Worm (Caenorhabditis elegans): Measurements from ENCODE around the gene clc-24.

DNA sequence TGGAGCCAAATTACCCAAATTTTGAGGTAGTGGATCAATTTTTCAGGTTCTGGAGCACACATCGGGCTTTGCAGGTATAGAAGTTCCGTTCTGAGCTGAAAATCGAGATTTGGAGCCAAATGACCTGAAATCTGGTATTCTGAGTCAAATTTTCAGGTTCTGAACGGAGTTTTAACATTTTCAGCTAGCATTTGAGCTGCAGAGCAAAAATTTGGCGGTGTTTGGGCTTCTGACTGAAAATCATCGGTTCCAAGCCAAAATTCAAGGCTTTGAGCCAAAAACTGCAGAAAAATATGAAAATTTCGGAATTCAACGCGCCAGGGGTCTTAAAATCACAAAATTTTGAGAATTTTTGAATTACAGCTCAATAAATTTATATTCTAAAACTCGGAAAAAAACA is 21.1 kb downstream of the clc-24 start, which contains the start of the genes clc-26 and E_BE45912.2:
- TF ChIP-seq ceh-2 (tag; optimal IDR thresholded peaks at IDR 0.05), result no peak
- TF ChIP-seq pqm-1 (tag; optimal IDR thresholded peaks at IDR 0.05), result no peak
- no peak for TF ChIP-seq tbx-2 (tag; optimal IDR thresholded peaks at IDR 0.05)
- TF ChIP-seq ama-1 (optimal IDR thresholded peaks at IDR 0.05), result no peak
- TF ChIP-seq che-1 (tag; optimal IDR thresholded peaks at IDR 0.05), result no peak
- TF ChIP-seq nhr-11 (tag; optimal IDR thresholded peaks at IDR 0.05), result no peak
- no peak for TF ChIP-seq ceh-34 (tag; optimal IDR thresholded peaks at IDR 0.05)
- no peak for TF ChIP-seq elt-4 (tag; optimal IDR thresholded peaks at IDR 0.05)
- TF ChIP-seq hlh-30 (tag; optimal IDR thresholded peaks at IDR 0.05; ENCODE audit: insufficient read depth), result no peak
- no peak for TF ChIP-seq dmd-4 (tag; optimal IDR thresholded peaks at IDR 0.05; ENCODE audit: borderline replicate concordance)

All from whole organism, late embryonic.